Worm (Caenorhabditis elegans): ENCODE data around the gene ZC155.2.

The ZC155.2 gene

DNA sequence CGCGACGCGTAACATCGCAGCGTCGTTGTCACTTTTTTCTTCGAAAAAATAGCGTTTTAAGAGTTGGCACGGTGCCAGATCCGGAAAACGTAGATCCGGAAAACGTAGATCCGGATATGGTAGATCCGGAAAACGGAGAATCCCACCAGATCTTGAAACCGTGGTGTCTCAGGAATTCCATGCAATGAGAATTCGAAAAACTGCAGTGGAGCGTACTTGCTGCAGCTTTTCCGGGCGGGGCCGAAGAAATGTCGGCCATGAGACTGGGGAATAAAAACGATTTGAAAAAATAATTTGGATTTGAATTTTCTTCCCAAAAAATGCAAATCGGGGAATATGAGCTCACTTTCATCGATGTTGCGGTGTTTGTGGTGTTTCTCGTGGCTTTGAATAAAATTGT, 46.3 kb upstream of the ZC155.2 start, which contains the start of gene K10D2.5 (continued):
- TF ChIP-seq sma-9 (GFP tag; optimal IDR thresholded peaks at IDR 0.05), result peak; percentile 96
- no peak for TF ChIP-seq sma-9 (tag; optimal IDR thresholded peaks at IDR 0.05)
- TF ChIP-seq crh-2 (tag; optimal IDR thresholded peaks at IDR 0.05), result peak; percentile 89
- TF ChIP-seq fos-1 (tag; optimal IDR thresholded peaks at IDR 0.05), result peak; percentile 77

DNA sequence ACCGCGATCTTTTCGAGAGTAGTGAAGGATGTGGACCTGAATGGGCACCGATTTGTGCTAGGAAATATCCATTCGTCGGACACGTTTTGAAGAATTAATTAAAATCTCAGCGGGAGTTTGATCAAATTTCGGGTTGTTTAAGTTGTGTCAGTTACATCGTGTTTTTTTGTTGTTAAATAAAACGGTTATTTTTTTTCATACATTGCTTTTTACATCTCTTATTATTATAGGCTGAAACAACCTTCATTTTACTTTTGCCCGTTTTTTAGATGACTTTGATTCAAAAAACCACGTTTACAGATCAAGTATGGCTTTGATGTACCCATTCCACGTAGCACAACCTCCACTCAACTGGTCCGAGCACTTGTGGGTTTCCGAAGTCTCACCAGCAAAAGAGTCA, 45.6 kb upstream of the ZC155.2 start, which contains the start of gene emb-1:
emb-1 (plus strand) TSS at position 301 of the 400 bp plus-strand sequence.
- TF ChIP-seq ZK546.5 (tag; optimal IDR thresholded peaks at IDR 0.05), result no peak
- TF ChIP-seq unc-39 (tag; optimal IDR thresholded peaks at IDR 0.05), result no peak
- TF ChIP-seq aly-2 (tag; optimal IDR thresholded peaks at IDR 0.05), result no peak
- no peak for TF ChIP-seq F13H6.1 (tag; optimal IDR thresholded peaks at IDR 0.05)
- TF ChIP-seq ama-1 (optimal IDR thresholded peaks at IDR 0.05), result no peak
- no peak for TF ChIP-seq ztf-1 (GFP tag; conservative IDR thresholded peaks at IDR 0.05)
- TF ChIP-seq sem-4 (tag; optimal IDR thresholded peaks at IDR 0.05), result no peak
- TF ChIP-seq peb-1 (tag; optimal IDR thresholded peaks at IDR 0.05), result no peak
- no peak for TF ChIP-seq nhr-237 (tag; optimal IDR thresholded peaks at IDR 0.05)
- TF ChIP-seq skn-1 (tag; optimal IDR thresholded peaks at IDR 0.05), result no peak
- TF ChIP-seq R02D3.7 (tag; optimal IDR thresholded peaks at IDR 0.05), result no peak
- TF ChIP-seq lin-39 (tag; optimal IDR thresholded peaks at IDR 0.05), result no peak
- TF ChIP-seq lin-11 (tag; optimal IDR thresholded peaks at IDR 0.05), result no peak
- TF ChIP-seq unc-62 (GFP tag; optimal IDR thresholded peaks at IDR 0.05), result no peak
- no peak for TF ChIP-seq ztf-11 (tag; optimal IDR thresholded peaks at IDR 0.05)
- TF ChIP-seq nhr-25 (tag; optimal IDR thresholded peaks at IDR 0.05), result no peak

DNA sequence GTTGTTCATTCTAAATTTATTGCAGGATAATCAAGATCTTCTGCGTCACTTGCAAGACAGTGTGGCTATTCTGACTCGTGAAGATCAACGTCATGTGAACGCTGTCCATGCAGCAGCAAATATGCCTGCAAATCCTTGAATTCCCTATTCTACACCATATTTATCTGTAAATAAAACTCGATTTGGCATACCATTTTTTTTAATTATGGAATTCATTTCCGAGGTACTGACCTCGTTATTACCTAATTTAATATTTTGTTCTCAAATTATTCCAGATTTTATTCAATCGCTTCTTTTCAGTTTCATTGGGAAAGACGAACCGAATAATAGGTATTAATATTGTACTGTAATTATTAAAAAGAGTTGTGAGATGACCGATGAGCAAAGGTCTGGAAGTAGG, 45.2 kb upstream of the ZC155.2 start, which contains the start of gene cid-1:
cid-1 (plus strand) TSS at position 301 of the 400 bp plus-strand sequence.
- no peak for TF ChIP-seq mdl-1 (tag; optimal IDR thresholded peaks at IDR 0.05)
- TF ChIP-seq ZK546.5 (tag; optimal IDR thresholded peaks at IDR 0.05), result no peak
- no peak for TF ChIP-seq nhr-237 (tag; optimal IDR thresholded peaks at IDR 0.05)
- TF ChIP-seq snpc-4 (tag; optimal IDR thresholded peaks at IDR 0.05), result no peak
- no peak for TF ChIP-seq blmp-1 (tag; optimal IDR thresholded peaks at IDR 0.05; ENCODE audit: insufficient read depth)
- no peak for TF ChIP-seq crh-2 (tag; optimal IDR thresholded peaks at IDR 0.05)
- no peak for TF ChIP-seq ceh-16 (tag; optimal IDR thresholded peaks at IDR 0.05)

DNA sequence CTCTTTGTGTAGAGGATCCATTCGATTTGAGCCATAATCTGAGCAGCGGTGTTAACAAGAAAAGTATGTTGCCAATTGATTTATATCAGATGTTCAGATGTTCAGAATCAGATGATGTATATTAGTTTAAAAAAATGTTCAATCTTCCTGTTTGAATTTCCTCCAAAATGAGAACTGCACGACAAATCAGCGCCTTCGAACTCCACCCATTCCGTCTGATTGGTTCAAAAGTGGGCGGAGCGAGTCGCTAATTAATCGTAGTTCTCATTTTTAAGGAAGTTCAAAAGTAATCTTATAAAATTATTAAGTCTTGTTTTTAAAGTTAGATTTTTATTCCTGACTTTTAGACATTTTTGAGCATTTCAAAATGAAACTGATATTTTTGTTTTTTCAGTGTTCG, 39.6 kb upstream of the ZC155.2 start:
- TF ChIP-seq aly-2 (tag; optimal IDR thresholded peaks at IDR 0.05) (no peak), egl-27 (tag; optimal IDR thresholded peaks at IDR 0.05) (no peak), gmeb-1 (tag; optimal IDR thresholded peaks at IDR 0.05) (no peak), fos-1 (tag; optimal IDR thresholded peaks at IDR 0.05) (no peak), sma-9 (GFP tag; optimal IDR thresholded peaks at IDR 0.05) (no peak), sma-9 (tag; optimal IDR thresholded peaks at IDR 0.05) (no peak), Y55F3AM.14 (GFP tag; optimal IDR thresholded peaks at IDR 0.05) (no peak), nhr-12 (tag; optimal IDR thresholded peaks at IDR 0.05) (no peak), nhr-237 (tag; optimal IDR thresholded peaks at IDR 0.05) (no peak), lsy-2 (tag; optimal IDR thresholded peaks at IDR 0.05) (no peak), elt-1 (tag; optimal IDR thresholded peaks at IDR 0.05) (no peak)

DNA sequence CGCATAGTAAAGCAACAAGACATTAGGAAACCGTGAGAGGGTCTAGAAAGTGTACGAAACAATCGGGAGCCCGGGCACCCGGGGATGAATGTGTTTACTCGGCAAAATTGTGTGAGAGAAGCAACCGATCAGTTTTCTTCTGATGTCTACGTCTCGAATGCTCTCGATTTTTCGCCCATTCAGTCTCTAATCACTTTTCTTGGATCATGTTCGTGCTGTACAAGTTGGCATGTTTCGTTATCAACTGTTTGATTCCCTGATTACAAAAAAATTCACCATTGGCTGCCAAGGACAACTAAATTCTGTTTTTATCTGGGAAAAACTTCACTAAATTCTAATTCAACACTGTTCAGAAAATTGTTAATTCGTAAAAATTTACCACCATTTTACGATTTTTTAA, 38.2 kb upstream of the ZC155.2 start:
- peak; percentile 33 for TF ChIP-seq nhr-129 (tag; optimal IDR thresholded peaks at IDR 0.05)
- no peak for TF ChIP-seq crh-2 (tag; optimal IDR thresholded peaks at IDR 0.05)
- TF ChIP-seq fos-1 (tag; optimal IDR thresholded peaks at IDR 0.05), result peak; percentile 51

DNA sequence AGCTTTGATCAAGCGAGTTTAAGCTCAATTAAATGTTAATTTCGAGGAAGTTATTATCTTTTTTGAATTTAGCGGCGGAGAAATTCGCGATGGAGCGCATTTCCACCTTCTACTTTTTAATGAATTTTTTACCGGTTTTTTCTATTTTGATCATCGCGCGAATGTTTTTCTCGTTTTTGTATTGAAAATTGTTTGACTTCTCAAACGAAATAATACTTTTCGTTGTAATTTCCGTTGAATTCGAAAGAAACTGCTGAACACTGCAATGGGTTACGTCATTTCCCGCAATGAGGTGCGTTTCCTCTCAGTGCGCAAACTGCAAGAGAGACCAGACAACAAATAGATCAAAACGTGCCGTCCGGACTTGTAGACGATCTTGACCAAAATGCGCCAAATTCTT, 37.6 kb upstream of the ZC155.2 start:
- TF ChIP-seq ceh-16 (tag; optimal IDR thresholded peaks at IDR 0.05) (no peak), sem-4 (tag; optimal IDR thresholded peaks at IDR 0.05) (no peak), nhr-129 (tag; optimal IDR thresholded peaks at IDR 0.05) (peak; percentile 42), sma-3 (GFP tag; optimal IDR thresholded peaks at IDR 0.05) (no peak), lin-11 (tag; optimal IDR thresholded peaks at IDR 0.05) (no peak), unc-39 (tag; optimal IDR thresholded peaks at IDR 0.05) (no peak), elt-1 (tag; optimal IDR thresholded peaks at IDR 0.05) (no peak), fos-1 (tag; optimal IDR thresholded peaks at IDR 0.05) (peak; percentile 22), snpc-4 (tag; optimal IDR thresholded peaks at IDR 0.05) (no peak)
